Fruit fly (Drosophila melanogaster): Measurements from ENCODE around the gene CG9593.

The CG9593 gene

DNA sequence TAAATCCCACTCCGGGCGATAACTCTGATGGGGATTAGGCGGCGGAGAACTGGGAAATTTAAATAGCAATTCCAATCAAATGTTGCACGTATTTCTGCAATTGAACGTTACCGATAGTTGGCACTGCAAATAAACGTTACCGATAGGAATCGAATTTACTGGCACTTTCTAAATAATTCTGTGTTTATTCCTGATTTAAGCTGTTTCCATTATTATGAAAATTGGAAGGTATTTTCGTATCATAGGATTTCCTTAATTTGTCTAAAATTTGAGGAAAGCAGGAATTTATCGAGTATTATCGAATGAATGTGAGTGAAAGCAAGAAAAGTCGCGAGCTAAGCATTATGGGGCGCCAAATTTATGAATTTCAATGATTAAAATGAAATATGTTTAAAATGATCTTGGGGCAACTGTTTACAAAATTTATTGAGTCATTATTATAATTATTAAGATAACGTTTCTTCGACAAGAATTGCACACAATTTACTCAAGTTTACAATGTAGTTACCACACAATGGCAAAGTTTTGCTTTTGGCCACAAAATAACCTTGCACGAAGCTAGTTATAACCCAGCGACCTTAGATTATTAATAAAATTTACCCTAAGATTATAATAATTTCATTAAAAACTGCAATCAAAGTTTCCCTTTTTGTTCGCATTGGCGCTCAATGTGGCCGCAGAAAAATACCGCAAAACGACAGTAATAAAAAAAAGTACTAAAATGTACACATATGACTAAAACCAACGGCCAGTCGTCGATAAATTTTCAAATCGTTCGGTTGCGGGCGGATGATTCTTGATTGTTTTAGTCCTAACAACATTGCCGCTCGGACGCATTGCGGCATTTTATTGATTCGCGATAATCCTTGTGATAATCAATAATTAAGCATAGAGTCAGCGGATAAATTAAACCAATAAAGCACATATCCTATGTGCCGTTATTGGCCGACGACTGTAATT is 1.7 kb downstream of the CG9593 start, which contains the start of gene alpha-Man-IIb (continued):
- TF ChIP-seq Tbp (GFP tag; optimal IDR thresholded peaks at IDR 0.05) (peak; percentile 7), CG17829 (tag; optimal IDR thresholded peaks at IDR 0.05) (peak; percentile 18), HLH4C (GFP tag; IDR thresholded peaks at IDR 0.05; ENCODE audit: partially characterized antibody) (peak; percentile 68), CG10654 (GFP tag; optimal IDR thresholded peaks at IDR 0.05) (no peak), twi (tag; optimal IDR thresholded peaks at IDR 0.05) (peak; percentile 23), YL-1 (GFP tag; optimal IDR thresholded peaks at IDR 0.05) (peak; percentile 4), CG9727 (GFP tag; optimal IDR thresholded peaks at IDR 0.05) (peak; percentile 7), Myb (GFP tag; optimal IDR thresholded peaks at IDR 0.05) (peak; percentile 59), Med (GFP tag) (peak; percentile 88), Dbx (GFP tag; IDR thresholded peaks at IDR 0.05) (peak; percentile 46; the same call in 1 of the 3 replicates), CG1024 (GFP tag; IDR thresholded peaks at IDR 0.05) (peak; percentile 48), Camta (GFP tag; optimal IDR thresholded peaks at IDR 0.05) (peak; percentile 22), sqz (GFP tag; optimal IDR thresholded peaks at IDR 0.05) (peak; percentile 49), Dll (GFP tag; IDR thresholded peaks at IDR 0.05; ENCODE audit: partially characterized antibody) (peak; percentile 92), CG18262 (tag; optimal IDR thresholded peaks at IDR 0.05) (no peak), CG15514 (GFP tag; optimal IDR thresholded peaks at IDR 0.05) (peak; percentile 62), Hmr (GFP tag; optimal IDR thresholded peaks at IDR 0.05) (peak; percentile 52), Deaf1 (tag; optimal IDR thresholded peaks at IDR 0.05) (peak; percentile 60), CG9215 (GFP tag; IDR thresholded peaks at IDR 0.05) (no peak), Nf-YB (GFP tag; optimal IDR thresholded peaks at IDR 0.05) (peak; percentile 17), inv (GFP tag; IDR thresholded peaks at IDR 0.05; ENCODE audit: partially characterized antibody) (peak; percentile 58), CG7987 (GFP tag; optimal IDR thresholded peaks at IDR 0.05) (peak; percentile 34), mam (GFP tag; optimal IDR thresholded peaks at IDR 0.05) (peak; percentile 9), CG2129 (GFP tag; IDR thresholded peaks at IDR 0.05; ENCODE audit: partially characterized antibody) (peak; percentile 58; the same call in 1 of the 2 replicates), CG18476 (GFP tag; optimal IDR thresholded peaks at IDR 0.05) (peak; percentile 4), CG12299 (tag; optimal IDR thresholded peaks at IDR 0.05) (peak; percentile 52), zfh1 (GFP tag; IDR thresholded peaks at IDR 0.05) (peak; percentile 55; the same call in 1 of the 3 replicates), crp (GFP tag; optimal IDR thresholded peaks at IDR 0.05) (peak in 1 of 2 experiments; percentile 71), amos (GFP tag; IDR thresholded peaks at IDR 0.05; ENCODE audit: partially characterized antibody) (peak; percentile 71), cas (GFP tag; IDR thresholded peaks at IDR 0.05) (no peak), Kr (GFP tag; optimal IDR thresholded peaks at IDR 0.05) (no peak), CG34224 (GFP tag; IDR thresholded peaks at IDR 0.05; ENCODE audit: partially characterized antibody) (peak; percentile 92), CG7963 (GFP tag; IDR thresholded peaks at IDR 0.05; ENCODE audit: partially characterized antibody) (peak; percentile 65; the same call in 2 of the 3 replicates), Ets97D (GFP tag; optimal IDR thresholded peaks at IDR 0.05) (peak; percentile 35), dimm (GFP tag; IDR thresholded peaks at IDR 0.05) (no peak), Max (GFP tag; optimal IDR thresholded peaks at IDR 0.05) (peak; percentile 40), prd (optimal IDR thresholded peaks at IDR 0.05) (no peak), prd (GFP tag; IDR thresholded peaks at IDR 0.05) (0 out of 3 replicates have a peak, but pooled peaks have one; percentile 5), BEAF-32 (GFP tag; optimal IDR thresholded peaks at IDR 0.05) (peak; percentile 80), tin (GFP tag; optimal IDR thresholded peaks at IDR 0.05) (peak; percentile 15), Abd-B (GFP tag; optimal IDR thresholded peaks at IDR 0.05) (peak; percentile 71), Jarid2 (GFP tag; optimal IDR thresholded peaks at IDR 0.05) (peak; percentile 95), klu (GFP tag; IDR thresholded peaks at IDR 0.05) (no peak), Dek (tag; optimal IDR thresholded peaks at IDR 0.05) (peak; percentile 51), hbn (GFP tag; IDR thresholded peaks at IDR 0.05; ENCODE audit: partially characterized antibody) (peak; percentile 84), Lhr (GFP tag; optimal IDR thresholded peaks at IDR 0.05) (peak; percentile 69)
